Worm (Caenorhabditis elegans) whole organism, late embryonic: ENCODE data around the gene W08E12.5.
"Not testable (repeated sequence)": the region's sequence is repeated elsewhere in the genome, so short reads cannot be mapped to it uniquely, and the experiment has no call there.

ENCODE experiments used
- T23F11.4 ChIP-seq: fragments of 200-800 bp; sonication (Bioruptor generic); optimal IDR thresholded peaks from 2 replicates; lab custom pipeline; 2018; ENCODE audit warnings: mild to moderate bottlenecking, missing genetic modification characterization, missing compliant biosample characterization
- ama-1 ChIP-seq: fragments of 150-350 bp; optimal IDR thresholded peaks from 2 replicates; lab custom pipeline; 2014
- ceh-14 ChIP-seq: sonication (generic microtip); optimal IDR thresholded peaks from 2 replicates; lab custom pipeline; 2016; ENCODE audit warnings: missing genotype, missing genetic modification characterization, missing compliant biosample characterization
- ceh-18 ChIP-seq: sonication (generic microtip); optimal IDR thresholded peaks from 2 replicates; lab custom pipeline; 2016; ENCODE audit warnings: missing genetic modification characterization, missing compliant biosample characterization
- ceh-19 ChIP-seq: fragments of 200-800 bp; sonication (Bioruptor generic); optimal IDR thresholded peaks from 2 replicates; lab custom pipeline; 2018; ENCODE audit warnings: mild to moderate bottlenecking, missing genetic modification characterization, missing compliant biosample characterization
- ceh-2 ChIP-seq: sonication (generic microtip); optimal IDR thresholded peaks from 2 replicates; lab custom pipeline; 2016; ENCODE audit warnings: missing genotype, missing genetic modification characterization, missing compliant biosample characterization
- ceh-22 ChIP-seq: sonication (generic microtip); optimal IDR thresholded peaks from 2 replicates; lab custom pipeline; 2017; ENCODE audit warnings: missing biosample characterization, missing genetic modification characterization
- ceh-31 ChIP-seq: sonication (generic microtip); optimal IDR thresholded peaks from 2 replicates; lab custom pipeline; 2016; ENCODE audit warnings: missing genetic modification characterization, missing compliant biosample characterization
- ceh-34 ChIP-seq: sonication (generic microtip); optimal IDR thresholded peaks from 2 replicates; lab custom pipeline; 2016; ENCODE audit warnings: mild to moderate bottlenecking, missing genetic modification characterization, missing compliant biosample characterization
- ceh-48 ChIP-seq: sonication (generic microtip); optimal IDR thresholded peaks from 2 replicates; lab custom pipeline; 2016; ENCODE audit warnings: missing genetic modification characterization, inconsistent platforms, missing compliant biosample characterization
- ceh-9 ChIP-seq: sonication (generic microtip); optimal IDR thresholded peaks from 2 replicates; lab custom pipeline; 2016; ENCODE audit warnings: mild to moderate bottlenecking, missing genetic modification characterization, inconsistent platforms, missing compliant biosample characterization
- dve-1 ChIP-seq: sonication (generic microtip); optimal IDR thresholded peaks from 2 replicates; lab custom pipeline; 2017; ENCODE audit warnings: antibody characterized with exemption, mild to moderate bottlenecking, missing genetic modification characterization, missing compliant biosample characterization
- elt-2 ChIP-seq: sonication (generic microtip); optimal IDR thresholded peaks from 2 replicates; lab custom pipeline; 2016; ENCODE audit warnings: missing genetic modification reagents, missing genetic modification characterization, missing compliant biosample characterization
- fax-1 ChIP-seq: sonication (generic microtip); optimal IDR thresholded peaks from 2 replicates; lab custom pipeline; 2016; ENCODE audit warnings: missing genotype, missing genetic modification characterization, missing compliant biosample characterization
- fkh-6 ChIP-seq: sonication (generic microtip); optimal IDR thresholded peaks from 2 replicates; lab custom pipeline; 2016; ENCODE audit warnings: missing genetic modification characterization, missing compliant biosample characterization
- gmeb-2 ChIP-seq: sonication (generic microtip); optimal IDR thresholded peaks from 2 replicates; lab custom pipeline; 2016; ENCODE audit warnings: missing genetic modification characterization, inconsistent platforms, missing compliant biosample characterization
- hlh-30 ChIP-seq: sonication (generic microtip); optimal IDR thresholded peaks from 2 replicates; lab custom pipeline; 2017; ENCODE audit warnings: antibody characterized with exemption, missing genetic modification characterization, missing compliant biosample characterization; ENCODE audit not compliant: insufficient read depth
- hlh-6 ChIP-seq: sonication (generic microtip); optimal IDR thresholded peaks from 2 replicates; lab custom pipeline; 2016; ENCODE audit warnings: missing genotype, missing genetic modification characterization, missing compliant biosample characterization
- hlh-8 ChIP-seq: sonication (generic microtip); optimal IDR thresholded peaks from 2 replicates; lab custom pipeline; 2016; ENCODE audit warnings: missing genotype, missing genetic modification characterization, missing compliant biosample characterization
- mec-3 ChIP-seq: sonication (generic microtip); optimal IDR thresholded peaks from 2 replicates; lab custom pipeline; 2016; ENCODE audit warnings: borderline replicate concordance, missing genetic modification characterization, missing compliant biosample characterization
- nfya-1 ChIP-seq: sonication (generic microtip); optimal IDR thresholded peaks from 2 replicates; lab custom pipeline; 2017; ENCODE audit warnings: missing genetic modification characterization, mild to moderate bottlenecking, missing compliant biosample characterization, antibody characterized with exemption, moderate library complexity
- nhr-11 ChIP-seq: fragments of 150-350 bp; optimal IDR thresholded peaks from 2 replicates; lab custom pipeline; 2014; ENCODE audit warnings: missing biosample characterization, missing genetic modification characterization
- nhr-232 ChIP-seq: sonication (generic microtip); optimal IDR thresholded peaks from 2 replicates; lab custom pipeline; 2016; ENCODE audit warnings: missing genetic modification characterization, missing compliant biosample characterization
- npax-4 ChIP-seq: sonication (generic microtip); optimal IDR thresholded peaks from 2 replicates; lab custom pipeline; 2016; ENCODE audit warnings: missing genetic modification characterization, missing compliant biosample characterization
- pag-3 ChIP-seq: sonication (generic microtip); optimal IDR thresholded peaks from 2 replicates; lab custom pipeline; 2016; ENCODE audit warnings: missing compliant biosample characterization, missing genetic modification characterization, borderline replicate concordance
- pax-1 ChIP-seq: fragments of 150-350 bp; optimal IDR thresholded peaks from 2 replicates; lab custom pipeline; 2014; ENCODE audit warnings: missing biosample characterization, missing genetic modification characterization
- pros-1 ChIP-seq: fragments of 150-350 bp; optimal IDR thresholded peaks from 2 replicates; lab custom pipeline; 2014; ENCODE audit warnings: missing biosample characterization, missing genetic modification reagents, missing genetic modification characterization
- ref-2 ChIP-seq: sonication (generic microtip); optimal IDR thresholded peaks from 2 replicates; lab custom pipeline; 2016; ENCODE audit warnings: missing genetic modification characterization, missing compliant biosample characterization
- rnt-1 ChIP-seq: sonication (generic microtip); optimal IDR thresholded peaks from 2 replicates; lab custom pipeline; 2016; ENCODE audit warnings: missing genetic modification characterization, missing compliant biosample characterization
- sdc-2 ChIP-seq: sonication (generic microtip); optimal IDR thresholded peaks from 2 replicates; lab custom pipeline; 2016; ENCODE audit warnings: missing genotype, missing genetic modification characterization, missing compliant biosample characterization
- sox-4 ChIP-seq: sonication (generic microtip); optimal IDR thresholded peaks from 2 replicates; lab custom pipeline; 2017; ENCODE audit warnings: mild to moderate bottlenecking, missing genetic modification characterization, inconsistent platforms, missing compliant biosample characterization
- syd-9 ChIP-seq: sonication (generic microtip); optimal IDR thresholded peaks from 2 replicates; lab custom pipeline; 2016; ENCODE audit warnings: mild to moderate bottlenecking, missing genetic modification characterization, moderate library complexity, missing compliant biosample characterization
- tbx-2 ChIP-seq: sonication (generic microtip); optimal IDR thresholded peaks from 2 replicates; lab custom pipeline; 2016; ENCODE audit warnings: missing genetic modification characterization, missing compliant biosample characterization
- unc-42 ChIP-seq: sonication (generic microtip); optimal IDR thresholded peaks from 2 replicates; lab custom pipeline; 2016; ENCODE audit warnings: missing genotype, missing genetic modification characterization, missing compliant biosample characterization
- unc-86 ChIP-seq: sonication (generic microtip); optimal IDR thresholded peaks from 2 replicates; lab custom pipeline; 2016; ENCODE audit warnings: missing genetic modification characterization, missing compliant biosample characterization
- zip-5 ChIP-seq: sonication (generic microtip); optimal IDR thresholded peaks from 2 replicates; lab custom pipeline; 2016; ENCODE audit warnings: missing genetic modification characterization, missing compliant biosample characterization

W08E12.5 gene

ce11 chrIV:3331758-3332157, 31.2 kb downstream of the W08E12.5 start, which contains the start of gene F42A6.5:
TSS of gene F42A6.5 (minus strand) at chrIV:3331858.
- TF ChIP-seq ceh-9 (tag; lab: Kevin White, UChicago); ceh-2; pros-1: not testable (repeated sequence)

- TF ChIP-seq ceh-19 (GFP tag; lab: Kevin White, UChicago) (no peak), ama-1 (lab: Kevin White, UChicago) (peak; percentile 88)
Observed at ce11 chrIV:3336585-3336984, 36.0 kb downstream of the W08E12.5 start, which contains the start of gene F42A6.6. TSS of gene F42A6.6 (minus strand) at chrIV:3336873.

- TF ChIP-seq sdc-2 (tag; lab: Kevin White, UChicago) (no peak), hlh-6 (tag; lab: Kevin White, UChicago) (no peak), hlh-8 (no peak), ceh-14 (tag; lab: Kevin White, UChicago) (no peak), T23F11.4 (GFP tag; lab: Kevin White, UChicago) (no peak)
Observed at ce11 chrIV:3337275-3337674, 36.7 kb downstream of the W08E12.5 start.

ce11 chrIV:3338176-3338575, 37.6 kb downstream of the W08E12.5 start:
- TF ChIP-seq fkh-6 (tag; lab: Kevin White, UChicago) = no peak
- no peak for TF ChIP-seq ceh-22 (tag; lab: Kevin White, UChicago)
- TF ChIP-seq tbx-2 = no peak
- TF ChIP-seq nhr-11 (tag; lab: Kevin White, UChicago) = no peak
- TF ChIP-seq npax-4 (tag; lab: Kevin White, UChicago) = no peak
- TF ChIP-seq ceh-48 (tag; lab: Kevin White, UChicago) = no peak
- TF ChIP-seq unc-86 (tag; lab: Kevin White, UChicago) = no peak
- TF ChIP-seq syd-9 = no peak
- no peak for TF ChIP-seq mec-3 (tag; lab: Kevin White, UChicago)
- TF ChIP-seq gmeb-2 (tag; lab: Kevin White, UChicago) = no peak
- TF ChIP-seq zip-5 = no peak
- no peak for TF ChIP-seq T23F11.4 (GFP tag; lab: Kevin White, UChicago)
- no peak for TF ChIP-seq rnt-1 (tag; lab: Kevin White, UChicago)
- no peak for TF ChIP-seq fax-1
- no peak for TF ChIP-seq ref-2 (tag; lab: Kevin White, UChicago)
- TF ChIP-seq hlh-6 (tag; lab: Kevin White, UChicago) = no peak

- TF ChIP-seq ceh-31 (tag; lab: Kevin White, UChicago) (peak; percentile 59), dve-1 (tag; lab: Kevin White, UChicago) (peak; percentile 33), pax-1 (tag; lab: Kevin White, UChicago) (peak; percentile 81), tbx-2 (peak; percentile 16), nhr-232 (no peak), unc-42 (tag; lab: Kevin White, UChicago) (peak; percentile 6), ceh-18 (peak; percentile 21), rnt-1 (tag; lab: Kevin White, UChicago) (peak; percentile 70), ceh-34 (peak; percentile 23), elt-2 (tag; lab: Kevin White, UChicago) (peak; percentile 56), syd-9 (no peak), nfya-1 (tag; lab: Kevin White, UChicago) (peak; percentile 86), ceh-22 (tag; lab: Kevin White, UChicago) (no peak), hlh-30 (tag; lab: Kevin White, UChicago) (peak; percentile 35)
Observed at ce11 chrIV:3338676-3339075, 38.1 kb downstream of the W08E12.5 start, which contains the start of gene hrpa-1. TSS of gene hrpa-1 (minus strand) at chrIV:3338867.

ce11 chrIV:3341170-3341569, 40.6 kb downstream of the W08E12.5 start, which contains the start of gene F42A6.2:
TSS of gene F42A6.2 (plus strand) at chrIV:3341470.
- TF ChIP-seq sox-4 (tag; lab: Kevin White, UChicago) = no peak
- TF ChIP-seq unc-86 (tag; lab: Kevin White, UChicago) = no peak
- TF ChIP-seq elt-2 (tag; lab: Kevin White, UChicago) = no peak
- no peak for TF ChIP-seq nfya-1 (tag; lab: Kevin White, UChicago)
- no peak for TF ChIP-seq ama-1 (lab: Kevin White, UChicago)
- TF ChIP-seq ceh-34 = no peak
- no peak for TF ChIP-seq pag-3 (tag; lab: Kevin White, UChicago)
- no peak for TF ChIP-seq tbx-2
